Worm (Caenorhabditis elegans): Measurements from ENCODE around the gene slr-2.

ce11 chrV:18134378-18134777, 47.5 kb downstream of the slr-2 start, which contains the start of gene Y37H2A.7:
- TF ChIP-seq pha-4 (tag; optimal IDR thresholded peaks at IDR 0.05) (no peak), eyg-1 (tag; optimal IDR thresholded peaks at IDR 0.05) (no peak), C08G9.2 (tag; optimal IDR thresholded peaks at IDR 0.05) (no peak), nhr-11 (tag; optimal IDR thresholded peaks at IDR 0.05) (no peak), unc-86 (tag; optimal IDR thresholded peaks at IDR 0.05) (no peak), sox-4 (tag; optimal IDR thresholded peaks at IDR 0.05) (no peak)

All from whole organism, late embryonic.